Worm (Caenorhabditis elegans): ENCODE data around the gene C11H1.5.

ce11 chrX:14322793-14323192, 19.8 kb upstream of the C11H1.5 start:
- TF ChIP-seq W03F9.2 (tag; optimal IDR thresholded peaks at IDR 0.05), result no peak
- TF ChIP-seq him-1 (tag; optimal IDR thresholded peaks at IDR 0.05), result no peak
- TF ChIP-seq dao-5 (tag; optimal IDR thresholded peaks at IDR 0.05), result no peak

All from whole organism, L4/young adult.